Worm (Caenorhabditis elegans) whole organism, L4 larva: ENCODE results near the gene him-10.
A peak's percentile ranks its signal among the peaks of the same experiment; 100 is the strongest.

Source experiments
- F10B5.3 ChIP-seq: sonication (generic microtip); optimal IDR thresholded peaks from 2 replicates; lab custom pipeline; 2016; ENCODE audit warnings: mild to moderate bottlenecking, missing genetic modification characterization, missing compliant biosample characterization
- F37D6.2 ChIP-seq: sonication (generic microtip); optimal IDR thresholded peaks from 2 replicates; lab custom pipeline; 2016; ENCODE audit warnings: mild to moderate bottlenecking, missing genetic modification characterization, missing compliant biosample characterization
- T20F7.1 ChIP-seq: fragments of 200-800 bp; sonication (Bioruptor generic); optimal IDR thresholded peaks from 2 replicates; lab custom pipeline; 2018; ENCODE audit warnings: mild to moderate bottlenecking, missing genetic modification characterization, missing compliant biosample characterization
- T26A8.4 ChIP-seq: fragments of 200-800 bp; sonication (Bioruptor generic); IDR thresholded peaks from 2 replicates; pipeline ENCODE4 v1.3.6; 2022; ENCODE audit warnings: missing genetic modification characterization, missing compliant biosample characterization
- Y105C5A.15 ChIP-seq: fragments of 200-800 bp; sonication (Bioruptor generic); IDR thresholded peaks from 2 replicates; pipeline ENCODE4 v1.3.6; 2022; ENCODE audit warnings: missing genetic modification characterization, missing compliant biosample characterization
- Y5F2A.4 ChIP-seq: fragments of 200-800 bp; sonication (Bioruptor generic); optimal IDR thresholded peaks from 2 replicates; lab custom pipeline; 2018; ENCODE audit warnings: mild to moderate bottlenecking, missing genetic modification characterization, missing compliant biosample characterization
- Y75B8A.6 ChIP-seq: fragments of 200-800 bp; sonication (Bioruptor generic); IDR thresholded peaks from 2 replicates; pipeline ENCODE4 v1.3.6; 2022; ENCODE audit warnings: missing genetic modification reagents, missing genetic modification characterization, missing compliant biosample characterization
- ZK546.5 ChIP-seq, 2 experiments: sonication (generic microtip); optimal IDR thresholded peaks; 2 replicates each; lab custom pipeline; 2017; ENCODE audit warnings: missing biosample characterization in 2 of 2, missing genetic modification characterization in 2 of 2
- aha-1 ChIP-seq: fragments of 150-350 bp; peaks from one replicate; lab custom pipeline; 2014; ENCODE audit warnings: missing biosample characterization, missing genetic modification characterization
- aly-2 ChIP-seq: sonication (generic microtip); optimal IDR thresholded peaks from 2 replicates; lab custom pipeline; 2018; ENCODE audit warnings: missing biosample characterization, missing genetic modification characterization
- attf-4 ChIP-seq: sonication (generic microtip); optimal IDR thresholded peaks from 3 replicates; lab custom pipeline; 2017; ENCODE audit warnings: missing biosample characterization, missing genetic modification characterization
- ceh-28 ChIP-seq: fragments of 150-350 bp; optimal IDR thresholded peaks from 2 replicates; lab custom pipeline; 2014; ENCODE audit warnings: missing biosample characterization, missing genetic modification reagents, missing genetic modification characterization
- ctbp-1 ChIP-seq: fragments of 200-800 bp; sonication (Bioruptor generic); IDR thresholded peaks from 2 replicates; pipeline ENCODE4 v1.3.6; 2022; ENCODE audit warnings: missing genetic modification reagents, missing genetic modification characterization, missing compliant biosample characterization
- daf-16 ChIP-seq, 3 experiments: sonication (generic microtip); optimal IDR thresholded peaks; 2 replicates each; lab custom pipeline; 2016 to 2017; ENCODE audit warnings: missing genetic modification characterization in 3 of 3, missing genetic modification reagents in 3 of 3, mild to moderate bottlenecking in 2 of 3, missing compliant biosample characterization in 2 of 3, missing biosample characterization in 1 of 3, moderate library complexity in 1 of 3
- daf-19 ChIP-seq: fragments of 200-800 bp; sonication (Bioruptor generic); conservative IDR thresholded peaks from 2 replicates; pipeline ENCODE4 v1.3.6; 2022; ENCODE audit warnings: missing genetic modification characterization, missing compliant biosample characterization
- dmd-9 ChIP-seq: fragments of 200-800 bp; sonication (Bioruptor generic); IDR thresholded peaks from 2 replicates; pipeline ENCODE4 v1.3.6; 2022; ENCODE audit warnings: missing genetic modification reagents, missing genetic modification characterization, missing compliant biosample characterization
- dpl-1 ChIP-seq: fragments of 150-350 bp; optimal IDR thresholded peaks from 2 replicates; lab custom pipeline; 2014; ENCODE audit warnings: missing biosample characterization, missing genetic modification reagents, missing genetic modification characterization
- duxl-1 ChIP-seq: sonication (generic microtip); optimal IDR thresholded peaks from 2 replicates; lab custom pipeline; 2016; ENCODE audit warnings: mild to moderate bottlenecking, missing genetic modification characterization, moderate library complexity, missing compliant biosample characterization; ENCODE audit not compliant: poor library complexity
- dve-1 ChIP-seq: sonication (generic microtip); optimal IDR thresholded peaks from 2 replicates; lab custom pipeline; 2017; ENCODE audit warnings: antibody characterized with exemption, mild to moderate bottlenecking, missing genetic modification characterization, missing compliant biosample characterization; ENCODE audit not compliant: insufficient read depth
- egl-43 ChIP-seq: fragments of 200-800 bp; sonication (Bioruptor generic); IDR thresholded peaks from 2 replicates; pipeline ENCODE4 v1.3.6; 2022; ENCODE audit warnings: missing genetic modification reagents, missing genetic modification characterization, missing compliant biosample characterization
- fkh-10 ChIP-seq: fragments of 150-350 bp; optimal IDR thresholded peaks from 2 replicates; lab custom pipeline; 2014; ENCODE audit warnings: missing biosample characterization, missing genetic modification reagents, missing genetic modification characterization
- fos-1 ChIP-seq: fragments of 150-350 bp; optimal IDR thresholded peaks from 2 replicates; lab custom pipeline; 2014; ENCODE audit warnings: missing biosample characterization, missing genetic modification characterization
- hlh-11 ChIP-seq: fragments of 200-800 bp; sonication (Bioruptor generic); optimal IDR thresholded peaks from 2 replicates; lab custom pipeline; 2018; ENCODE audit warnings: mild to moderate bottlenecking, missing genetic modification characterization, missing compliant biosample characterization
- hlh-30 ChIP-seq: sonication (generic microtip); optimal IDR thresholded peaks from 2 replicates; lab custom pipeline; 2017; ENCODE audit warnings: antibody characterized with exemption, mild to moderate bottlenecking, missing genetic modification characterization, missing compliant biosample characterization; ENCODE audit not compliant: insufficient read depth
- lin-13 ChIP-seq: fragments of 150-350 bp; optimal IDR thresholded peaks from 2 replicates; lab custom pipeline; 2014; ENCODE audit warnings: missing biosample characterization, missing genetic modification reagents, missing genetic modification characterization
- lin-38 ChIP-seq: fragments of 200-800 bp; sonication (Bioruptor generic); IDR thresholded peaks from 2 replicates; pipeline ENCODE4 v1.3.6; 2022; ENCODE audit warnings: missing genetic modification reagents, missing genetic modification characterization, missing compliant biosample characterization
- lir-3 ChIP-seq: sonication (generic microtip); optimal IDR thresholded peaks from 2 replicates; lab custom pipeline; 2016; ENCODE audit warnings: mild to moderate bottlenecking, missing genetic modification characterization, missing compliant biosample characterization
- lsy-2 ChIP-seq, 2 experiments: fragments of 150-350 bp in 1 of 2; sonication (generic microtip) in 1 of 2; optimal IDR thresholded peaks; 2 replicates each; lab custom pipeline; 2014 to 2017; ENCODE audit warnings: missing biosample characterization in 2 of 2, missing genetic modification characterization in 2 of 2
- madf-5 ChIP-seq, 2 experiments: fragments of 200-800 bp; sonication (Bioruptor generic); IDR thresholded peaks; 2 replicates each; pipeline ENCODE4 v1.3.6; 2022; ENCODE audit warnings: missing compliant biosample characterization in 2 of 2, missing genetic modification characterization in 2 of 2
- madf-9 ChIP-seq: fragments of 200-800 bp; sonication (Bioruptor generic); conservative IDR thresholded peaks from 2 replicates; pipeline ENCODE4 v1.3.6; 2022; ENCODE audit warnings: missing genetic modification reagents, missing genetic modification characterization, missing compliant biosample characterization
- mdl-1 ChIP-seq, 2 experiments: fragments of 150-350 bp in 1 of 2; sonication (generic microtip) in 1 of 2; optimal IDR thresholded peaks; 2 replicates each; lab custom pipeline; 2014 to 2017; ENCODE audit warnings: missing biosample characterization in 2 of 2, missing genetic modification characterization in 2 of 2
- mes-2 ChIP-seq: sonication (generic microtip); optimal IDR thresholded peaks from 2 replicates; lab custom pipeline; 2016; ENCODE audit warnings: missing genotype, mild to moderate bottlenecking, missing genetic modification characterization, missing compliant biosample characterization; ENCODE audit not compliant: poor library complexity, severe bottlenecking
- mxl-3 ChIP-seq: fragments of 200-800 bp; sonication (Bioruptor generic); optimal IDR thresholded peaks from 2 replicates; lab custom pipeline; 2018; ENCODE audit warnings: mild to moderate bottlenecking, missing genetic modification characterization, missing compliant biosample characterization
- nhr-42 ChIP-seq: fragments of 200-800 bp; sonication (Bioruptor generic); IDR thresholded peaks from 2 replicates; pipeline ENCODE4 v1.3.6; 2022; ENCODE audit warnings: missing genetic modification characterization, missing compliant biosample characterization
- pha-4 ChIP-seq, 2 experiments: fragments of 150-350 bp in 1 of 2; fragments of 200-800 bp in 1 of 2; sonication (Bioruptor generic) in 1 of 2; IDR thresholded peaks in 1 of 2; optimal IDR thresholded peaks in 1 of 2; 2 replicates each; pipeline versions ENCODE4 v1.3.6 to Lab custom; 2014 to 2022; ENCODE audit warnings: missing genetic modification characterization in 2 of 2, missing genetic modification reagents in 2 of 2, missing biosample characterization in 1 of 2, missing compliant biosample characterization in 1 of 2
- set-16 ChIP-seq: fragments of 200-800 bp; sonication (Bioruptor generic); IDR thresholded peaks from 2 replicates; pipeline ENCODE4 v1.3.6; 2022; ENCODE audit warnings: missing genetic modification reagents, missing genetic modification characterization, missing compliant biosample characterization
- snpc-1.2 ChIP-seq: fragments of 200-800 bp; sonication (Bioruptor generic); IDR thresholded peaks from 2 replicates; pipeline ENCODE4 v1.3.6; 2022; ENCODE audit warnings: missing genetic modification reagents, missing genetic modification characterization, missing compliant biosample characterization
- spr-1 ChIP-seq: sonication (generic microtip); optimal IDR thresholded peaks from 2 replicates; lab custom pipeline; 2016; ENCODE audit warnings: mild to moderate bottlenecking, missing genetic modification characterization, missing compliant biosample characterization
- tag-97 ChIP-seq: fragments of 200-800 bp; sonication (Bioruptor generic); IDR thresholded peaks from 2 replicates; pipeline ENCODE4 v1.3.6; 2022; ENCODE audit warnings: missing genetic modification characterization, missing compliant biosample characterization
- unc-62 ChIP-seq, 3 experiments: fragments of 150-350 bp in 1 of 3; sonication (generic microtip); optimal IDR thresholded peaks in 2 of 3; peaks in 1 of 3; 1 replicate in 1 of 3; 2 replicates in 2 of 3; lab custom pipeline; 2014 to 2017; ENCODE audit warnings: missing biosample characterization in 3 of 3, missing genetic modification characterization in 3 of 3, missing genetic modification reagents in 3 of 3, missing genotype in 1 of 3
- vab-7 ChIP-seq: fragments of 200-800 bp; sonication (Bioruptor generic); IDR thresholded peaks from 2 replicates; pipeline ENCODE4 v1.3.6; 2022; ENCODE audit warnings: missing genetic modification reagents, missing genetic modification characterization, missing compliant biosample characterization
- zfp-3 ChIP-seq: fragments of 200-800 bp; sonication (Bioruptor generic); conservative IDR thresholded peaks from 2 replicates; pipeline ENCODE4 v1.3.6; 2022; ENCODE audit warnings: missing genetic modification reagents, missing genetic modification characterization, missing compliant biosample characterization
- ztf-7 ChIP-seq: fragments of 150-350 bp; optimal IDR thresholded peaks from 2 replicates; lab custom pipeline; 2014; ENCODE audit warnings: missing biosample characterization, missing genetic modification characterization

The him-10 gene

DNA sequence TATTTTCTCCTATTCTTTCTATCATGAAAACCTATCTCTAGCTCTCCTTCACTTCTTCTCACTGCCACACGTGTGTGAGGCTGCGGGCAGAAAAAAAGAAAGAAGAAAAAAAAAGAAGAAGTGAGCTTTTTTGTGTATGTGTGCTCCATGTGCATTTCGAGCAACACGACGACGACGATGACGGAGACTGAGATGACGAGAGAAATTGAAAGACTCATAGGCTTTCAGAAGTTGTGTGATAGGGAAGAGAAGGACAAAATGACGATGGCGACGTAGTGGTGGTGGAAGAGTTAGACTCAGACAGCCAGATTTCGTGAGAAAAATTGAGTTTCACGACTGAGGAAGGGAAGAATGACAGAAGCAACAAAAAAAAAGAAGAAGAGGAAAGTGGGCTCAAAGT, 42.4 kb downstream of the him-10 start (continued):
- no peak for TF ChIP-seq lir-3 (tag; lab: Kevin White, UChicago)
- TF ChIP-seq dpl-1 (GFP tag; lab: Kevin White, UChicago) = peak; percentile 27
- peak; percentile 11 for TF ChIP-seq dve-1 (tag; lab: Kevin White, UChicago)
- TF ChIP-seq F37D6.2 = peak; percentile 65
- no peak for TF ChIP-seq fos-1 (tag; lab: Kevin White, UChicago)
- peak in 1 of 2 experiments; percentile 91 for TF ChIP-seq unc-62 (GFP tag; optimal IDR thresholded peaks at IDR 0.05 in 1 of 2; lab: Kevin White, UChicago)
- no peak for TF ChIP-seq unc-62 (tag; optimal IDR thresholded peaks at IDR 0.05; lab: Kevin White, UChicago)
- TF ChIP-seq mes-2 (tag; lab: Kevin White, UChicago) = peak; percentile 30
- TF ChIP-seq vab-7 (GFP tag; lab: Robert Waterston, UW) = no peak
- TF ChIP-seq duxl-1 (tag; lab: Kevin White, UChicago) = no peak
- no peak for TF ChIP-seq Y75B8A.6 (GFP tag; lab: Robert Waterston, UW)
- TF ChIP-seq mdl-1 (tag; optimal IDR thresholded peaks at IDR 0.05; lab: Kevin White, UChicago) = peak; percentile 60 to 93
- TF ChIP-seq pha-4 (GFP tag; IDR thresholded peaks at IDR 0.05; lab: Robert Waterston, UW) = no peak
- no peak for TF ChIP-seq pha-4 (tag; optimal IDR thresholded peaks at IDR 0.05; lab: Kevin White, UChicago)
- peak; percentile 42 for TF ChIP-seq mxl-3 (GFP tag; lab: Kevin White, UChicago)
- TF ChIP-seq nhr-42 (GFP tag; lab: Robert Waterston, UW) = no peak
- TF ChIP-seq hlh-30 (tag; lab: Kevin White, UChicago) = peak; percentile 69
- TF ChIP-seq ceh-28 = no peak

- TF ChIP-seq nhr-42 (GFP tag; lab: Robert Waterston, UW) (no peak), egl-43 (GFP tag; lab: Robert Waterston, UW) (no peak), zfp-3 (no peak), F10B5.3 (tag; lab: Kevin White, UChicago) (no peak), ctbp-1 (GFP tag; lab: Robert Waterston, UW) (no peak), aly-2 (no peak), madf-9 (GFP tag; lab: Robert Waterston, UW) (no peak), dmd-9 (GFP tag; lab: Robert Waterston, UW) (no peak), T20F7.1 (GFP tag; lab: Kevin White, UChicago) (no peak), spr-1 (tag; lab: Kevin White, UChicago) (no peak), fkh-10 (GFP tag; lab: Kevin White, UChicago) (peak; percentile 63), mdl-1 (tag; optimal IDR thresholded peaks at IDR 0.05; lab: Kevin White, UChicago) (peak in 1 of 2 experiments; percentile 20), hlh-30 (tag; lab: Kevin White, UChicago) (peak; percentile 4), set-16 (GFP tag; lab: Robert Waterston, UW) (peak; percentile 10; the same call in 1 of the 2 replicates), snpc-1.2 (GFP tag; lab: Robert Waterston, UW) (no peak), lsy-2 (tag; optimal IDR thresholded peaks at IDR 0.05; lab: Kevin White, UChicago) (peak in 1 of 2 experiments; percentile 21), aha-1 (tag; lab: Kevin White, UChicago) (peak; percentile 7)
These were observed 43.4 kb downstream of the him-10 start for ce11 chrIII:5846412-5846811.

DNA sequence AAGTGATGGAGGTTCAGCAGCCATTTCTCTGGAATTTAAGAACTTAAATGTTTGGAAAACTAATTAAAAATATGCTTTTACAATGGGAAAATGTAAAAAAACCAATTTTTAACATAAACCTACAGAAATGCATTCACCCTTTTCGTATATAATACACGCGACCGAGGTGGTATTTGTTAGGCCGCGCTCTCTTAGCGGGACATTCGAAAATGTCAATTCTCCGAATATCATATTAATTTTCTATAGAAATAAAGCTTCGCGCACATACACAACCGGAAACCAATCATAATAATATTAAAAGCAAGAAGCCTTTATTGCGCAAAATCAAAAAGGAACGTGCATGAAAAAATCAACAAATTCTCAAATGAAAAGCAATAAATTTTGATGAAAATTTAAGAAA, 50.2 kb downstream of the him-10 start, which contains the start of gene ddx-23:
ddx-23 (minus strand) TSS at position 30 of the 400 bp plus-strand sequence.
- TF ChIP-seq lsy-2 (tag; optimal IDR thresholded peaks at IDR 0.05; lab: Kevin White, UChicago) (peak in 1 of 2 experiments; percentile 71), daf-19 (GFP tag; lab: Robert Waterston, UW) (0 out of 2 replicates have a peak, but pooled peaks have one; percentile 13), snpc-1.2 (GFP tag; lab: Robert Waterston, UW) (peak; percentile 27; the same call in 1 of the 2 replicates), dpl-1 (GFP tag; lab: Kevin White, UChicago) (peak; percentile 67), pha-4 (GFP tag; IDR thresholded peaks at IDR 0.05; lab: Robert Waterston, UW) (peak; percentile 34; the same call in 1 of the 2 replicates), pha-4 (tag; optimal IDR thresholded peaks at IDR 0.05; lab: Kevin White, UChicago) (no peak), tag-97 (GFP tag; lab: Robert Waterston, UW) (no peak), mes-2 (tag; lab: Kevin White, UChicago) (peak; percentile 76), T26A8.4 (0 out of 2 replicates have a peak, but pooled peaks have one; percentile 9), lin-38 (GFP tag; lab: Robert Waterston, UW) (peak; percentile 75), madf-5 (GFP tag; IDR thresholded peaks at IDR 0.05; lab: Robert Waterston, UW) (no peak; a peak in 1 of 4 replicates), attf-4 (no peak), daf-16 (GFP tag; optimal IDR thresholded peaks at IDR 0.05; lab: Kevin White, UChicago) (peak in 1 of 2 experiments; percentile 26), daf-16 (tag; optimal IDR thresholded peaks at IDR 0.05; lab: Kevin White, UChicago) (peak; percentile 31), Y105C5A.15 (0 out of 2 replicates have a peak, but pooled peaks have one; percentile 56), hlh-11 (tag; lab: Kevin White, UChicago) (no peak), Y5F2A.4 (GFP tag; lab: Kevin White, UChicago) (peak; percentile 22), ZK546.5 (tag; optimal IDR thresholded peaks at IDR 0.05; lab: Kevin White, UChicago) (no peak), duxl-1 (tag; lab: Kevin White, UChicago) (no peak), ztf-7 (tag; lab: Kevin White, UChicago) (no peak), lin-13 (peak; percentile 7)
